Fruit fly (Drosophila melanogaster): ENCODE measurements around the gene CG14073.

Gene CG14073

DNA sequence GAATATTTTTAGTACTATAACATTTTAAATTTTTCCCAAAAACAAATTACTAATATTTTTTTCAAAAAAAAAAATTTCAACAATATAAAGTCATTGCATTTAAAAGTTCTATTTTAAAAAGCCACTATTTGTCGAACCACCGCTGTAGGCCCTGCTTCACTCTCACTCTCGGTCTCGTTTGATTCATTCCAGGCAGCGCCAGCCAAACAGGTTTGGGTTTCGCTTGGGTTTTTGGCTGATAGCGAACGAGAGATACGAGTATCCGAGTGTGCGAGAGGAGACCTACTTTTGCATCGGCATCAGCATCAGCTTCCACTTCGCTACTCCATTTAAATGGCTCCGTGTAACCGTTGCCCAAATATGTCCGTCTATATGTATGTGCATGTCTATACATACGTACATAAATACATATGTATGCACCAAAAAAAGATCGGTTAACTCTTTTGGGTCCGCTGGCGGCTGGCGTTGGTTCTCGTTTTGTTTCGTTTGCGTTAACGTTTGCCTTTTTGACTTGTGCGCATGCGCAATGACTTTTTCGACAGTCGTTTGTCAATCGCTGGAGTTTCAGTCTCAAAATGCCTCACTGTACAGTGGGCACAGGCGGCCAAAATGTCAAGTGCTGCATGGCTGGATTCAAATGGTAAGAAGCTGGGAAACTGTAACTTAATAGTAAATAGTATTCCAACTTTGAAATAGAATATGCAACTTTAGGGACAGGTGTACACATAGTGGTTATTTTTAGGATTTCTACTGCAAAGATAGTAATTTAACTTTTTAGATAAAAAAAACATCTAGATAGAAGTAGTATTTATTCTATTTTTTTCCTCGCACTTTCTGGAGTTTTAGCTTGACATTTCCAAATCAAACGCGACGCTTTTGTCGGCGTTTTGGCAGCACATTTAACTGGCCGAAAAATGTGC lies 51.4 kb downstream of the CG14073 start (continued):
- TF ChIP-seq ab (GFP tag; optimal IDR thresholded peaks at IDR 0.05), result no peak
- peak; percentile 33 for TF ChIP-seq mam (GFP tag; optimal IDR thresholded peaks at IDR 0.05)
- peak; percentile 70 for TF ChIP-seq ewg (GFP tag; optimal IDR thresholded peaks at IDR 0.05)
- no peak for TF ChIP-seq CrebB (tag; optimal IDR thresholded peaks at IDR 0.05)
- TF ChIP-seq tll (GFP tag; optimal IDR thresholded peaks at IDR 0.05), result no peak
- TF ChIP-seq CG17361 (GFP tag; IDR thresholded peaks at IDR 0.05), result peak; percentile 72; the same call in 2 of the 3 replicates

DNA sequence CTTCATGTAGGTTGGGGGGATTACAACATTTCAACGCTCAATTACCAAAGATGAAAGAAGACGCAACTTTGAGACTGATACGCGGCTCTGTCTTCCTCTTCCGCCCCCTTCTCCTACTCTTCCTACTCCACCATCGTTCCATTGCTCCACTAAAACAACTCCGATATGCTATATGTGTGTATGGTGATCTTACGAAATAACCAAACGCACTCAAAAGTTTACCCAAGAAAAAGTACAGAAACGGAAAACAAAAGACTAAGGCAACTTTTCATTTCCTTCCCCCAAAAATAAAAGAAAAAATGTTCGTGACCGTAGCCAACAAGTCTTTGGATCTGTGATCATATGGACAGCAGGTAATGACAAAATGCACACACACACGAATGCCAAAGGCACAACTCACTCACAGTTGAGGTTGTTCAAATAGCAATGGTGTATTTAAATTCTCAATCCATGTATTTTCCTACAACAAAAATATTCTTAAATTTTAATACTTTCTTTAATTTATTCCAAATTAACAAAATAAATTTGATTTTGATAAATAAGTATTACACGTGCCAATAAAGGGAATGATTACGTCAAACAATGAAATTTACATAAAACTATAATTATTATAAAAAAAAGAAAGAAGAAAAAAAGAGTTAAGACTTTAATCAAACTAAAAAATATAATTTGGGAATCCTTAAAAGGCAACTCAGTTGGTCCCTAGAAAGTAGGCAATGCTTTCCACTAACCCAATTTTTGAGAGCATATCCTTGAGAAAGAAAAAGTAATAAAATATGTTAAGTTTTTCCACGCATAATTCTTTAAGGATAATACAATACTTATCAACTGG lies 52.3 kb downstream of the CG14073 start:
- TF ChIP-seq CG1529 (GFP tag; optimal IDR thresholded peaks at IDR 0.05), result no peak
- no peak for TF ChIP-seq CG3407 (GFP tag; optimal IDR thresholded peaks at IDR 0.05)
- no peak for TF ChIP-seq h (optimal IDR thresholded peaks at IDR 0.05)
- TF ChIP-seq CG13424 (tag; optimal IDR thresholded peaks at IDR 0.05), result peak; percentile 43
- TF ChIP-seq yki (optimal IDR thresholded peaks at IDR 0.05), result no peak
- TF ChIP-seq cad (GFP tag; optimal IDR thresholded peaks at IDR 0.05), result no peak
- TF ChIP-seq abd-A (tag; optimal IDR thresholded peaks at IDR 0.05), result no peak
- TF ChIP-seq CG7987 (GFP tag; optimal IDR thresholded peaks at IDR 0.05), result no peak
- no peak for TF ChIP-seq CG2202 (tag; optimal IDR thresholded peaks at IDR 0.05)
- TF ChIP-seq CG18764 (GFP tag; optimal IDR thresholded peaks at IDR 0.05), result no peak
- 0 out of 4 replicates have a peak, but pooled peaks have one; percentile 11 for TF ChIP-seq chinmo (GFP tag; IDR thresholded peaks at IDR 0.05; ENCODE audit: partially characterized antibody)
- TF ChIP-seq CG7745 (tag; optimal IDR thresholded peaks at IDR 0.05), result no peak
- no peak for TF ChIP-seq CG2120 (GFP tag; optimal IDR thresholded peaks at IDR 0.05)
- TF ChIP-seq CG33557 (GFP tag; optimal IDR thresholded peaks at IDR 0.05), result no peak
- peak; percentile 12 for TF ChIP-seq sd (tag; optimal IDR thresholded peaks at IDR 0.05)
- TF ChIP-seq lov (optimal IDR thresholded peaks at IDR 0.05), result no peak
- no peak for TF ChIP-seq lov (GFP tag; IDR thresholded peaks at IDR 0.05)
- TF ChIP-seq Jarid2 (GFP tag; optimal IDR thresholded peaks at IDR 0.05), result no peak
- TF ChIP-seq Usf (GFP tag; optimal IDR thresholded peaks at IDR 0.05), result no peak
- TF ChIP-seq hkb (optimal IDR thresholded peaks at IDR 0.05), result no peak
- TF ChIP-seq hkb (GFP tag; IDR thresholded peaks at IDR 0.05), result no peak
- TF ChIP-seq ac (GFP tag; optimal IDR thresholded peaks at IDR 0.05), result no peak
- TF ChIP-seq D (optimal IDR thresholded peaks at IDR 0.05), result no peak
- TF ChIP-seq D (GFP tag; optimal IDR thresholded peaks at IDR 0.05), result no peak
- TF ChIP-seq Bgb (GFP tag; IDR thresholded peaks at IDR 0.05; ENCODE audit: partially characterized antibody), result no peak
- no peak for TF ChIP-seq Trl (optimal IDR thresholded peaks at IDR 0.05)
- TF ChIP-seq Trl (GFP tag; optimal IDR thresholded peaks at IDR 0.05), result no peak
- no peak for TF ChIP-seq Bdp1 (GFP tag; optimal IDR thresholded peaks at IDR 0.05)
- TF ChIP-seq CG5180 (GFP tag; optimal IDR thresholded peaks at IDR 0.05), result no peak
- no peak for TF ChIP-seq hb (GFP tag; IDR thresholded peaks at IDR 0.05; ENCODE audit: partially characterized antibody)
- no peak for TF ChIP-seq Deaf1 (tag; optimal IDR thresholded peaks at IDR 0.05)
- TF ChIP-seq Hmr (GFP tag; optimal IDR thresholded peaks at IDR 0.05), result no peak
- no peak for TF ChIP-seq CG5245 (GFP tag; optimal IDR thresholded peaks at IDR 0.05)
- no peak for TF ChIP-seq bcd (GFP tag; optimal IDR thresholded peaks at IDR 0.05)
- 0 out of 2 replicates have a peak, but pooled peaks have one; percentile 35 for TF ChIP-seq Rfx (GFP tag; IDR thresholded peaks at IDR 0.05)
- no peak for TF ChIP-seq CG6272 (GFP tag; IDR thresholded peaks at IDR 0.05)
- TF ChIP-seq CG9437 (GFP tag; optimal IDR thresholded peaks at IDR 0.05), result peak; percentile 50
- TF ChIP-seq sc (optimal IDR thresholded peaks at IDR 0.05), result no peak
- TF ChIP-seq sc (GFP tag; optimal IDR thresholded peaks at IDR 0.05), result no peak
- no peak for TF ChIP-seq Aef1 (GFP tag; IDR thresholded peaks at IDR 0.05)
- no peak for TF ChIP-seq BtbVII (GFP tag; optimal IDR thresholded peaks at IDR 0.05)
- TF ChIP-seq chm (GFP tag; IDR thresholded peaks at IDR 0.05), result no peak

Data from whole organism, embryonic.